Fruit fly (Drosophila melanogaster) whole organism, embryonic: ENCODE measurements around the gene Mdh1.

Experiments used
- ATbp ChIP-seq: fragments of 200-800 bp; sonication (Bioruptor generic); optimal IDR thresholded peaks from 2 replicates; lab custom pipeline; 2017; ENCODE audit warnings: missing biosample characterization, mild to moderate bottlenecking, missing genetic modification characterization, missing genetic modification reagents
- Ada2b ChIP-seq: fragments of 200-800 bp; sonication (Bioruptor generic); IDR thresholded peaks from 2 replicates; pipeline ENCODE4 v1.3.6; 2022; ENCODE audit warnings: missing biosample characterization, missing genetic modification characterization
- Aef1 ChIP-seq: fragments of 200-800 bp; sonication (Bioruptor generic); IDR thresholded peaks from 3 replicates; pipeline ENCODE4 v1.3.6; 2022; ENCODE audit warnings: missing biosample characterization, missing genetic modification characterization
- Bgb ChIP-seq: fragments of 200-800 bp; sonication (Bioruptor generic); IDR thresholded peaks from 2 replicates; pipeline ENCODE4 v1.3.6; 2022; ENCODE audit warnings: missing biosample characterization, missing genetic modification characterization; ENCODE audit not compliant: partially characterized antibody
- Blimp-1 ChIP-seq: fragments of 200-800 bp; sonication (Bioruptor generic); optimal IDR thresholded peaks from 3 replicates; lab custom pipeline; 2018; ENCODE audit warnings: missing biosample characterization, missing genetic modification characterization, mild to moderate bottlenecking, moderate library complexity, missing genetic modification reagents
- CG10209 ChIP-seq: fragments of 200-800 bp; sonication (Bioruptor generic); optimal IDR thresholded peaks from 3 replicates; lab custom pipeline; 2017; ENCODE audit warnings: missing biosample characterization, mild to moderate bottlenecking, missing genetic modification characterization, missing genetic modification reagents
- CG10654 ChIP-seq: fragments of 200-800 bp; sonication (Bioruptor generic); optimal IDR thresholded peaks from 2 replicates; lab custom pipeline; 2016; ENCODE audit warnings: missing biosample characterization, missing genetic modification characterization
- CG13287 ChIP-seq: fragments of 200-800 bp; sonication (Bioruptor generic); IDR thresholded peaks from 2 replicates; pipeline ENCODE4 v1.3.6; 2022; ENCODE audit warnings: missing biosample characterization, missing genetic modification characterization; ENCODE audit not compliant: partially characterized antibody
- CG15073 ChIP-seq: fragments of 200-800 bp; sonication (Bioruptor generic); optimal IDR thresholded peaks from 2 replicates; lab custom pipeline; 2016; ENCODE audit warnings: missing biosample characterization, missing genetic modification characterization
- CG1529 ChIP-seq: fragments of 200-800 bp; sonication (Bioruptor generic); optimal IDR thresholded peaks from 3 replicates; lab custom pipeline; 2018; ENCODE audit warnings: missing biosample characterization, missing genetic modification characterization
- CG17912 ChIP-seq: fragments of 200-800 bp; sonication (Bioruptor generic); optimal IDR thresholded peaks from 2 replicates; lab custom pipeline; 2018; ENCODE audit warnings: missing biosample characterization, mild to moderate bottlenecking, missing genetic modification characterization
- CG1792 ChIP-seq: fragments of 200-800 bp; sonication (Bioruptor generic); optimal IDR thresholded peaks from 2 replicates; lab custom pipeline; 2016; ENCODE audit warnings: missing biosample characterization, missing genetic modification characterization
- CG1832 ChIP-seq: fragments of 200-800 bp; sonication (Bioruptor generic); optimal IDR thresholded peaks from 2 replicates; lab custom pipeline; 2017; ENCODE audit warnings: missing biosample characterization, mild to moderate bottlenecking, missing genetic modification characterization, inconsistent platforms
- CG30431 ChIP-seq: fragments of 200-800 bp; sonication (Bioruptor generic); optimal IDR thresholded peaks from 2 replicates; lab custom pipeline; 2017; ENCODE audit warnings: missing biosample characterization, missing genetic modification characterization
- CG33557 ChIP-seq: fragments of 200-800 bp; sonication (Bioruptor generic); optimal IDR thresholded peaks from 2 replicates; lab custom pipeline; 2019; ENCODE audit warnings: missing biosample characterization, mild to moderate bottlenecking, missing genetic modification characterization, moderate library complexity
- CG3407 ChIP-seq: fragments of 200-800 bp; sonication (Bioruptor generic); optimal IDR thresholded peaks from 2 replicates; lab custom pipeline; 2018; ENCODE audit warnings: missing biosample characterization, mild to moderate bottlenecking, missing genetic modification characterization
- CG42726 ChIP-seq: fragments of 200-800 bp; sonication (Bioruptor generic); IDR thresholded peaks from 2 replicates; pipeline ENCODE4 v1.3.6; 2022; ENCODE audit warnings: missing biosample characterization, missing genetic modification characterization; ENCODE audit not compliant: partially characterized antibody
- CG9727 ChIP-seq: fragments of 200-800 bp; sonication (Bioruptor generic); optimal IDR thresholded peaks from 3 replicates; lab custom pipeline; 2017; ENCODE audit warnings: missing biosample characterization, mild to moderate bottlenecking, missing genetic modification characterization
- CTCF ChIP-seq: fragments of 200-800 bp; sonication (Bioruptor generic); optimal IDR thresholded peaks from 2 replicates; lab custom pipeline; 2017; ENCODE audit warnings: missing biosample characterization, mild to moderate bottlenecking, missing genetic modification characterization, moderate library complexity
- Camta ChIP-seq: fragments of 200-800 bp; sonication (Bioruptor generic); optimal IDR thresholded peaks from 2 replicates; lab custom pipeline; 2016; ENCODE audit warnings: missing biosample characterization, missing genetic modification characterization
- Dip3 ChIP-seq: fragments of 200-800 bp; sonication (Bioruptor generic); optimal IDR thresholded peaks from 3 replicates; lab custom pipeline; 2016; ENCODE audit warnings: missing biosample characterization, missing genetic modification characterization
- Doc3 ChIP-seq: fragments of 200-800 bp; sonication (Bioruptor generic); IDR thresholded peaks from 3 replicates; pipeline ENCODE4 v1.3.6; 2022; ENCODE audit warnings: missing biosample characterization, missing genetic modification characterization; ENCODE audit not compliant: partially characterized antibody
- Dp ChIP-seq: fragments of 200-800 bp; sonication (Bioruptor generic); optimal IDR thresholded peaks from 2 replicates; lab custom pipeline; 2018; ENCODE audit warnings: missing biosample characterization, mild to moderate bottlenecking, missing genetic modification characterization, moderate library complexity
- Eip74EF ChIP-seq, 2 experiments: fragments of 200-800 bp in 1 of 2; fragments of >200 bp in 1 of 2; sonication (Bioruptor generic) in 1 of 2; optimal IDR thresholded peaks; 2 replicates each; lab custom pipeline; 2017 to 2019; ENCODE audit warnings: missing biosample characterization in 2 of 2, missing genetic modification characterization in 2 of 2, mild to moderate bottlenecking in 1 of 2, moderate library complexity in 1 of 2
- Fer2 ChIP-seq: fragments of 200-800 bp; sonication (Bioruptor generic); optimal IDR thresholded peaks from 2 replicates; lab custom pipeline; 2018; ENCODE audit warnings: missing biosample characterization, mild to moderate bottlenecking, missing genetic modification characterization, moderate library complexity
- Hey ChIP-seq: fragments of 200-800 bp; sonication (Bioruptor generic); optimal IDR thresholded peaks from 3 replicates; lab custom pipeline; 2018; ENCODE audit warnings: missing biosample characterization, mild to moderate bottlenecking, missing genetic modification characterization
- Hr51 ChIP-seq, 2 experiments: fragments of 200-800 bp; sonication (Bioruptor generic); optimal IDR thresholded peaks; 2 replicates in 1 of 2; 3 replicates in 1 of 2; lab custom pipeline; 2016 to 2018; ENCODE audit warnings: missing biosample characterization in 2 of 2, missing genetic modification characterization in 2 of 2, mild to moderate bottlenecking in 1 of 2, moderate library complexity in 1 of 2
- Mad ChIP-seq: fragments of 200-800 bp; sonication (Bioruptor generic); optimal IDR thresholded peaks from 2 replicates; lab custom pipeline; 2016; ENCODE audit warnings: missing biosample characterization, missing genetic modification characterization
- NfI ChIP-seq: fragments of 200-800 bp; sonication (Bioruptor generic); optimal IDR thresholded peaks from 3 replicates; lab custom pipeline; 2018; ENCODE audit warnings: missing biosample characterization, mild to moderate bottlenecking, missing genetic modification characterization, moderate library complexity
- Optix ChIP-seq: fragments of 200-800 bp; sonication (Bioruptor generic); IDR thresholded peaks from 3 replicates; pipeline ENCODE4 v1.3.6; 2022; ENCODE audit warnings: missing biosample characterization, missing genetic modification characterization
- PHDP ChIP-seq: fragments of 200-800 bp; sonication (Bioruptor generic); optimal IDR thresholded peaks from 3 replicates; lab custom pipeline; 2018; ENCODE audit warnings: missing biosample characterization, mild to moderate bottlenecking, missing genetic modification characterization, moderate library complexity
- Ptx1 ChIP-seq: fragments of 200-800 bp; sonication (Bioruptor generic); IDR thresholded peaks from 2 replicates; pipeline ENCODE4 v1.3.6; 2022; ENCODE audit warnings: missing biosample characterization, missing genetic modification characterization
- Ssrp ChIP-seq: fragments of 200-800 bp; sonication (Bioruptor generic); optimal IDR thresholded peaks from 2 replicates; lab custom pipeline; 2018; ENCODE audit warnings: missing biosample characterization, mild to moderate bottlenecking, missing genetic modification characterization, moderate library complexity
- Stat92E ChIP-seq, 3 experiments: fragments of >200 bp in 2 of 3; fragments of 200-800 bp in 1 of 3; sonication (Bioruptor generic) in 1 of 3; optimal IDR thresholded peaks; 2 replicates each; lab custom pipeline; 2017 to 2019; ENCODE audit warnings: missing biosample characterization in 3 of 3, missing genetic modification characterization in 3 of 3, mild to moderate bottlenecking in 1 of 3, moderate library complexity in 1 of 3
- ase ChIP-seq: fragments of 200-800 bp; sonication (Bioruptor generic); IDR thresholded peaks from 3 replicates; pipeline ENCODE4 v1.3.6; 2022; ENCODE audit warnings: missing biosample characterization, missing genetic modification characterization
- cad ChIP-seq: fragments of >200 bp; optimal IDR thresholded peaks from 2 replicates; lab custom pipeline; 2017; ENCODE audit warnings: missing biosample characterization, missing genetic modification characterization
- chm ChIP-seq: fragments of 200-800 bp; sonication (Bioruptor generic); IDR thresholded peaks from 2 replicates; pipeline ENCODE4 v1.3.6; 2022; ENCODE audit warnings: missing biosample characterization, missing genetic modification characterization
- gce ChIP-seq: fragments of 200-800 bp; sonication (Bioruptor generic); IDR thresholded peaks from 3 replicates; pipeline ENCODE4 v1.3.6; 2022; ENCODE audit warnings: missing biosample characterization, missing genetic modification characterization
- jing ChIP-seq: fragments of 200-800 bp; sonication (Bioruptor generic); optimal IDR thresholded peaks from 2 replicates; lab custom pipeline; 2018; ENCODE audit warnings: missing biosample characterization, mild to moderate bottlenecking, missing genetic modification characterization
- lmd ChIP-seq: fragments of 200-800 bp; sonication (Bioruptor generic); IDR thresholded peaks from 2 replicates; pipeline ENCODE4 v1.3.6; 2022; ENCODE audit warnings: missing biosample characterization, missing genetic modification characterization
- nom ChIP-seq: fragments of 200-800 bp; sonication (Bioruptor generic); optimal IDR thresholded peaks from 2 replicates; lab custom pipeline; 2017; ENCODE audit warnings: missing biosample characterization, missing genetic modification characterization, mild to moderate bottlenecking, moderate library complexity, missing genetic modification reagents
- oc ChIP-seq: fragments of 200-800 bp; sonication (Bioruptor generic); optimal IDR thresholded peaks from 2 replicates; lab custom pipeline; 2018; ENCODE audit warnings: missing biosample characterization, mild to moderate bottlenecking, missing genetic modification characterization, moderate library complexity
- org-1 ChIP-seq: fragments of 200-800 bp; sonication (Bioruptor generic); optimal IDR thresholded peaks from 2 replicates; lab custom pipeline; 2017; ENCODE audit warnings: missing biosample characterization, missing genetic modification characterization
- psq ChIP-seq: fragments of 200-800 bp; sonication (Bioruptor generic); optimal IDR thresholded peaks from 2 replicates; lab custom pipeline; 2017; ENCODE audit warnings: missing biosample characterization, missing genetic modification characterization
- salm ChIP-seq: fragments of 200-800 bp; sonication (Bioruptor generic); optimal IDR thresholded peaks from 2 replicates; lab custom pipeline; 2018; ENCODE audit warnings: missing biosample characterization, mild to moderate bottlenecking, missing genetic modification characterization
- tio ChIP-seq: fragments of 200-800 bp; sonication (Bioruptor generic); optimal IDR thresholded peaks from 2 replicates; lab custom pipeline; 2017; ENCODE audit warnings: missing biosample characterization, missing genetic modification characterization, inconsistent platforms
- tna ChIP-seq: fragments of 200-800 bp; sonication (Bioruptor generic); IDR thresholded peaks from 2 replicates; pipeline ENCODE4 v1.3.6; 2022; ENCODE audit warnings: missing biosample characterization, missing genetic modification characterization; ENCODE audit not compliant: partially characterized antibody
- usp ChIP-seq: fragments of >200 bp; optimal IDR thresholded peaks from 2 replicates; lab custom pipeline; 2017; ENCODE audit warnings: missing biosample characterization, missing genetic modification characterization
- wor ChIP-seq: fragments of 200-800 bp; sonication (Bioruptor generic); IDR thresholded peaks from 2 replicates; pipeline ENCODE4 v1.3.6; 2022; ENCODE audit warnings: missing biosample characterization, missing genetic modification characterization
- zf30C ChIP-seq: fragments of 200-800 bp; sonication (Bioruptor generic); optimal IDR thresholded peaks from 3 replicates; lab custom pipeline; 2018; ENCODE audit warnings: missing biosample characterization, mild to moderate bottlenecking, missing genetic modification characterization

The Mdh1 gene

DNA sequence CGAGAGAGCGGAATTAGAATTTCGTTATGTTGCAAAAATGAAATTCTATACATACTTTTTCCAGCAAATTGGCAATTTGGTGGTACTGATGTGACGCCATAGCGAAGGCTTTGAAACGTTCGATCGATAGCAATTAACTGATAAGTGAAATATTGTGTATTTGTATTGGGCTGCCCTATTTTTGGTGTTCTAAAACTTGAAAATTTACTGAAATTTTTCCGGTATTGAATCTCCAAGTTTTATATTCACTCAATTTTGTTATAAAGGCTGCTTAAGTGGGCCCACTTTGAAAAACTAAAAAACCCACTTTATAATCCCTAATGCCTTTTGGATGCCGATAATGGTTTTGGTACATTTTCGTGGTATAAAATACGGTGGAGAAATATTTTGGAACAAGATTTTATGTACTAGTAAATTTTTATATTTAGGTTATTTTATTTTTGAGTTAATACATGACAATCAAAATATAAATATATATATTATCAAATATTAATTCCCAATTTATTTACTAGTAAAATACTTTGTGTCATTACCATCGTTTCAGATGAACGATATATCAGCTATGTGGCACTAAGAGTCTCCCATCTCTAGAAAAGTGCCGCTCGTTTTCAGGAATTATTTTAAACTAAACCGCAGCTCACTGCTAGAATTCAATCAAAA is 33.6 kb downstream of the Mdh1 start, which contains the start of the genes Cand1 and pim (continued):
- no peak for TF ChIP-seq CG9727 (GFP tag; lab: Kevin White, UChicago)
- TF ChIP-seq CG1832, result no peak
- TF ChIP-seq CG17912 (GFP tag; lab: Kevin White, UChicago), result no peak
- no peak for TF ChIP-seq oc (tag; lab: Kevin White, UChicago)
- TF ChIP-seq Optix (GFP tag; lab: Robert Waterston, UW), result no peak
- no peak for TF ChIP-seq Aef1
- TF ChIP-seq usp (GFP tag; lab: Kevin White, UChicago), result no peak
- TF ChIP-seq salm, result no peak
- TF ChIP-seq psq (GFP tag; lab: Kevin White, UChicago), result no peak
- no peak for TF ChIP-seq lmd (GFP tag; lab: Robert Waterston, UW)
- no peak for TF ChIP-seq jing
- no peak for TF ChIP-seq Ptx1 (GFP tag; lab: Robert Waterston, UW)
- TF ChIP-seq Ssrp, result no peak
- TF ChIP-seq CG42726 (GFP tag; lab: Robert Waterston, UW), result no peak; the same call in 1 of the 2 replicates
- TF ChIP-seq Hr51 (GFP tag; optimal IDR thresholded peaks at IDR 0.05; lab: Kevin White, UChicago), result no peak
- no peak for TF ChIP-seq CG3407 (GFP tag; lab: Kevin White, UChicago)
- no peak for TF ChIP-seq chm (GFP tag; lab: Robert Waterston, UW)
- no peak for TF ChIP-seq Ada2b
- no peak for TF ChIP-seq zf30C (GFP tag; lab: Kevin White, UChicago)
- no peak for TF ChIP-seq CG30431 (GFP tag; lab: Kevin White, UChicago)
- no peak for TF ChIP-seq CTCF (GFP tag; lab: Kevin White, UChicago)
- no peak for TF ChIP-seq CG15073 (GFP tag; lab: Kevin White, UChicago)
- TF ChIP-seq CG33557, result peak; percentile 10
- no peak for TF ChIP-seq gce (GFP tag; lab: Robert Waterston, UW)
- TF ChIP-seq CG1529, result no peak
- TF ChIP-seq Stat92E (GFP tag; optimal IDR thresholded peaks at IDR 0.05; lab: Kevin White, UChicago), result no peak
- TF ChIP-seq Doc3, result peak; percentile 64; the same call in 2 of the 3 replicates
- no peak for TF ChIP-seq nom (GFP tag; lab: Kevin White, UChicago)
- no peak for TF ChIP-seq org-1 (GFP tag; lab: Kevin White, UChicago)
- peak; percentile 77 for TF ChIP-seq Dp (GFP tag; lab: Kevin White, UChicago)
- no peak for TF ChIP-seq Hey (tag; lab: Kevin White, UChicago)
- no peak for TF ChIP-seq tio
- TF ChIP-seq CG10654 (GFP tag; lab: Kevin White, UChicago), result no peak
- peak; percentile 79 for TF ChIP-seq CG13287
- no peak for TF ChIP-seq Camta
- TF ChIP-seq PHDP (tag; lab: Kevin White, UChicago), result peak; percentile 8
- no peak for TF ChIP-seq wor
- TF ChIP-seq Bgb (GFP tag; lab: Robert Waterston, UW), result peak; percentile 65
- TF ChIP-seq Fer2 (tag; lab: Kevin White, UChicago), result no peak
- TF ChIP-seq CG10209, result no peak
- TF ChIP-seq ase (GFP tag; lab: Robert Waterston, UW), result no peak
- no peak for TF ChIP-seq CG1792
- TF ChIP-seq Eip74EF (GFP tag; optimal IDR thresholded peaks at IDR 0.05; lab: Kevin White, UChicago), result no peak
- TF ChIP-seq Blimp-1 (GFP tag; lab: Kevin White, UChicago), result no peak
- TF ChIP-seq tna (GFP tag; lab: Robert Waterston, UW), result no peak
- no peak for TF ChIP-seq NfI
- TF ChIP-seq ATbp (GFP tag; lab: Kevin White, UChicago), result no peak
- no peak for TF ChIP-seq cad (GFP tag; lab: Kevin White, UChicago)
- no peak for TF ChIP-seq Dip3 (GFP tag; lab: Kevin White, UChicago)
- no peak for TF ChIP-seq Mad (GFP tag; lab: Kevin White, UChicago)
